Worm (Caenorhabditis elegans) whole organism, young adult: ENCODE measurements around the gene mics-1.
A peak's percentile ranks its signal among the peaks of the same experiment; 100 is the strongest.

ENCODE experiments used
- F22D6.2 ChIP-seq: sonication (generic microtip); optimal IDR thresholded peaks from 2 replicates; lab custom pipeline; 2016; ENCODE audit warnings: mild to moderate bottlenecking, missing genetic modification characterization, missing compliant biosample characterization
- F39B2.1 ChIP-seq: fragments of 200-800 bp; sonication (Bioruptor generic); IDR thresholded peaks from 2 replicates; pipeline ENCODE4 v1.3.6; 2022; ENCODE audit warnings: missing genetic modification reagents, missing genetic modification characterization, missing compliant biosample characterization
- F52B5.7 ChIP-seq: sonication (generic microtip); optimal IDR thresholded peaks from 2 replicates; lab custom pipeline; 2016; ENCODE audit warnings: mild to moderate bottlenecking, missing genetic modification characterization, missing compliant biosample characterization
- F55B11.4 ChIP-seq: sonication (generic microtip); optimal IDR thresholded peaks from 2 replicates; lab custom pipeline; 2016; ENCODE audit warnings: missing compliant biosample characterization, missing genetic modification characterization, borderline replicate concordance; ENCODE audit not compliant: insufficient read depth
- F57A8.1 ChIP-seq: fragments of 200-800 bp; sonication (Bioruptor generic); optimal IDR thresholded peaks from 2 replicates; lab custom pipeline; 2018; ENCODE audit warnings: mild to moderate bottlenecking, missing genetic modification characterization, moderate library complexity, missing compliant biosample characterization
- K12H6.12 ChIP-seq: fragments of 200-800 bp; sonication (Bioruptor generic); optimal IDR thresholded peaks from 2 replicates; lab custom pipeline; 2018; ENCODE audit warnings: mild to moderate bottlenecking, missing genetic modification characterization, missing compliant biosample characterization
- Y53F4B.3 ChIP-seq: fragments of 200-800 bp; sonication (Bioruptor generic); IDR thresholded peaks from 2 replicates; pipeline ENCODE4 v1.3.6; 2022; ENCODE audit warnings: missing genetic modification reagents, missing genetic modification characterization, missing compliant biosample characterization
- atf-7 ChIP-seq: sonication (generic microtip); optimal IDR thresholded peaks from 2 replicates; lab custom pipeline; 2017; ENCODE audit warnings: mild to moderate bottlenecking, missing genetic modification characterization, missing compliant biosample characterization
- attf-5 ChIP-seq: fragments of 200-800 bp; sonication (Bioruptor generic); optimal IDR thresholded peaks from 2 replicates; lab custom pipeline; 2018; ENCODE audit warnings: mild to moderate bottlenecking, missing genetic modification characterization, missing compliant biosample characterization
- ceh-100 ChIP-seq: fragments of 200-800 bp; sonication (Bioruptor generic); IDR thresholded peaks from 2 replicates; pipeline ENCODE4 v1.3.6; 2022; ENCODE audit warnings: missing genetic modification reagents, missing genetic modification characterization, missing compliant biosample characterization
- ceh-79 ChIP-seq: sonication (generic microtip); optimal IDR thresholded peaks from 2 replicates; lab custom pipeline; 2017; ENCODE audit warnings: mild to moderate bottlenecking, missing genetic modification characterization, missing compliant biosample characterization
- dox-1 ChIP-seq: fragments of 200-800 bp; sonication (Bioruptor generic); IDR thresholded peaks from 2 replicates; pipeline ENCODE4 v1.3.6; 2022; ENCODE audit warnings: missing genetic modification reagents, missing genetic modification characterization, missing compliant biosample characterization
- dpl-1 ChIP-seq: fragments of 150-350 bp; optimal IDR thresholded peaks from 2 replicates; lab custom pipeline; 2014; ENCODE audit warnings: missing biosample characterization, missing genetic modification reagents, missing genetic modification characterization
- egl-18 ChIP-seq: fragments of 200-800 bp; sonication (Bioruptor generic); IDR thresholded peaks from 2 replicates; pipeline ENCODE4 v1.3.6; 2022; ENCODE audit warnings: missing genetic modification reagents, missing genetic modification characterization, missing compliant biosample characterization
- egl-44 ChIP-seq: fragments of 200-800 bp; sonication (Bioruptor generic); IDR thresholded peaks from 2 replicates; pipeline ENCODE4 v1.3.6; 2022; ENCODE audit warnings: missing genetic modification reagents, missing genetic modification characterization, missing compliant biosample characterization
- him-1 ChIP-seq: sonication (generic microtip); optimal IDR thresholded peaks from 2 replicates; lab custom pipeline; 2016; ENCODE audit warnings: missing genotype, missing genetic modification reagents, missing genetic modification characterization, missing compliant biosample characterization
- hmg-1.2 ChIP-seq: fragments of 200-800 bp; sonication (Bioruptor generic); IDR thresholded peaks from 2 replicates; pipeline ENCODE4 v1.3.6; 2022; ENCODE audit warnings: missing genetic modification reagents, missing genetic modification characterization, missing compliant biosample characterization
- hrde-1 ChIP-seq: sonication (generic microtip); optimal IDR thresholded peaks from 2 replicates; lab custom pipeline; 2016; ENCODE audit warnings: missing genetic modification characterization, mild to moderate bottlenecking, missing compliant biosample characterization, moderate library complexity, missing genotype, missing genetic modification reagents, borderline replicate concordance
- let-607 ChIP-seq, 2 experiments: fragments of 200-800 bp in 1 of 2; sonication (Bioruptor generic) in 1 of 2; sonication (generic microtip) in 1 of 2; optimal IDR thresholded peaks; 2 replicates each; lab custom pipeline; 2016 to 2018; ENCODE audit warnings: mild to moderate bottlenecking in 2 of 2, missing compliant biosample characterization in 2 of 2, missing genetic modification characterization in 2 of 2, moderate library complexity in 2 of 2, missing genotype in 1 of 2
- lin-35 ChIP-seq, 3 experiments: fragments of 150-350 bp in 2 of 3; sonication (generic microtip) in 1 of 3; optimal IDR thresholded peaks; 2 replicates each; lab custom pipeline; 2014 to 2018; ENCODE audit warnings: missing biosample characterization in 3 of 3, missing genetic modification characterization in 3 of 3, missing genetic modification reagents in 3 of 3
- lin-40 ChIP-seq: sonication (generic microtip); optimal IDR thresholded peaks from 2 replicates; lab custom pipeline; 2016; ENCODE audit warnings: missing genetic modification characterization, mild to moderate bottlenecking, missing compliant biosample characterization, missing genotype, missing genetic modification reagents
- lin-54 ChIP-seq: fragments of 200-800 bp; sonication (Bioruptor generic); optimal IDR thresholded peaks from 2 replicates; lab custom pipeline; 2018; ENCODE audit warnings: mild to moderate bottlenecking, missing genetic modification characterization, missing compliant biosample characterization
- lir-1 ChIP-seq: fragments of 200-800 bp; sonication (Bioruptor generic); conservative IDR thresholded peaks from 2 replicates; pipeline ENCODE4 v1.3.6; 2022; ENCODE audit warnings: missing genetic modification reagents, missing genetic modification characterization, missing compliant biosample characterization
- lsl-1 ChIP-seq: fragments of 200-800 bp; sonication (Bioruptor generic); optimal IDR thresholded peaks from 2 replicates; lab custom pipeline; 2018; ENCODE audit warnings: mild to moderate bottlenecking, missing genetic modification characterization, moderate library complexity, missing compliant biosample characterization
- madf-6 ChIP-seq: fragments of 200-800 bp; sonication (Bioruptor generic); IDR thresholded peaks from 2 replicates; pipeline ENCODE4 v1.3.6; 2022; ENCODE audit warnings: missing genetic modification reagents, missing genetic modification characterization, missing compliant biosample characterization
- mxl-1 ChIP-seq: sonication (generic microtip); optimal IDR thresholded peaks from 2 replicates; lab custom pipeline; 2016; ENCODE audit warnings: missing genetic modification characterization, missing compliant biosample characterization
- nfya-1 ChIP-seq: sonication (generic microtip); optimal IDR thresholded peaks from 2 replicates; lab custom pipeline; 2017; ENCODE audit warnings: antibody characterized with exemption, missing compliant biosample characterization, missing genetic modification characterization, borderline replicate concordance; ENCODE audit not compliant: insufficient read depth
- nfya-2 ChIP-seq: fragments of 200-800 bp; sonication (Bioruptor generic); IDR thresholded peaks from 2 replicates; pipeline ENCODE4 v1.3.6; 2022; ENCODE audit warnings: missing genetic modification reagents, missing genetic modification characterization, missing compliant biosample characterization
- nfyb-1 ChIP-seq: fragments of 200-800 bp; sonication (Bioruptor generic); IDR thresholded peaks from 2 replicates; pipeline ENCODE4 v1.3.6; 2022; ENCODE audit warnings: missing genetic modification reagents, missing genetic modification characterization, missing compliant biosample characterization
- nhr-179 ChIP-seq: sonication (generic microtip); optimal IDR thresholded peaks from 2 replicates; lab custom pipeline; 2016; ENCODE audit warnings: mild to moderate bottlenecking, missing genetic modification characterization, missing compliant biosample characterization
- nhr-27 ChIP-seq: fragments of 200-800 bp; sonication (Bioruptor generic); optimal IDR thresholded peaks from 2 replicates; lab custom pipeline; 2018; ENCODE audit warnings: mild to moderate bottlenecking, missing genetic modification characterization, moderate library complexity, missing compliant biosample characterization
- nhr-80 ChIP-seq: sonication (generic microtip); optimal IDR thresholded peaks from 2 replicates; lab custom pipeline; 2016; ENCODE audit warnings: missing genetic modification characterization, missing compliant biosample characterization
- pha-4 ChIP-seq: fragments of 150-350 bp; sonication (generic microtip); optimal IDR thresholded peaks from 2 replicates; lab custom pipeline; 2014; ENCODE audit warnings: missing biosample characterization, missing genetic modification reagents, missing genetic modification characterization
- rec-8 ChIP-seq, 2 experiments: sonication (generic microtip); optimal IDR thresholded peaks; 2 replicates each; lab custom pipeline; 2016; ENCODE audit warnings: mild to moderate bottlenecking in 2 of 2, missing genetic modification characterization in 2 of 2, missing genetic modification reagents in 2 of 2, missing genotype in 2 of 2, missing biosample characterization in 1 of 2, missing compliant biosample characterization in 1 of 2, moderate library complexity in 1 of 2
- repo-1 ChIP-seq: sonication (generic microtip); optimal IDR thresholded peaks from 2 replicates; lab custom pipeline; 2017; ENCODE audit warnings: mild to moderate bottlenecking, missing genetic modification characterization, missing compliant biosample characterization
- rpc-1 ChIP-seq, 2 experiments: fragments of 150-350 bp in 1 of 2; sonication (generic microtip) in 1 of 2; optimal IDR thresholded peaks; 2 replicates each; lab custom pipeline; 2014 to 2018; ENCODE audit warnings: missing biosample characterization in 1 of 2, missing genetic modification characterization in 1 of 2, missing genetic modification reagents in 1 of 2, missing genotype in 1 of 2
- somi-1 ChIP-seq: fragments of 200-800 bp; sonication (Bioruptor generic); optimal IDR thresholded peaks from 2 replicates; lab custom pipeline; 2018; ENCODE audit warnings: mild to moderate bottlenecking, missing genetic modification characterization, missing compliant biosample characterization
- tbp1 ChIP-seq: fragments of 200-800 bp; sonication (Bioruptor generic); optimal IDR thresholded peaks from 2 replicates; lab custom pipeline; 2018; ENCODE audit warnings: mild to moderate bottlenecking, missing genetic modification characterization, missing compliant biosample characterization
- tlf-1 ChIP-seq: fragments of 200-800 bp; sonication (Bioruptor generic); optimal IDR thresholded peaks from 2 replicates; lab custom pipeline; 2018; ENCODE audit warnings: mild to moderate bottlenecking, missing genetic modification characterization, missing compliant biosample characterization
- unc-130 ChIP-seq: sonication (generic microtip); optimal IDR thresholded peaks from 2 replicates; lab custom pipeline; 2016; ENCODE audit warnings: missing genetic modification reagents, missing genetic modification characterization, missing compliant biosample characterization
- unc-62 ChIP-seq: fragments of 150-350 bp; optimal IDR thresholded peaks from 2 replicates; lab custom pipeline; 2014; ENCODE audit warnings: missing biosample characterization, missing genetic modification reagents, missing genetic modification characterization
- ztf-25 ChIP-seq: fragments of 200-800 bp; sonication (Bioruptor generic); IDR thresholded peaks from 2 replicates; pipeline ENCODE4 v1.3.6; 2022; ENCODE audit warnings: missing genetic modification reagents, missing genetic modification characterization, missing compliant biosample characterization
- ztf-26 ChIP-seq: sonication (generic microtip); optimal IDR thresholded peaks from 2 replicates; lab custom pipeline; 2017; ENCODE audit warnings: missing genetic modification characterization, missing compliant biosample characterization
- ztf-28 ChIP-seq: fragments of 200-800 bp; sonication (Bioruptor generic); IDR thresholded peaks from 2 replicates; pipeline ENCODE4 v1.3.6; 2022; ENCODE audit warnings: missing genetic modification reagents, missing genetic modification characterization, missing compliant biosample characterization
- ztf-3 ChIP-seq: fragments of 200-800 bp; sonication (Bioruptor generic); optimal IDR thresholded peaks from 2 replicates; lab custom pipeline; 2018; ENCODE audit warnings: mild to moderate bottlenecking, missing genetic modification characterization, missing compliant biosample characterization

mics-1 gene

DNA sequence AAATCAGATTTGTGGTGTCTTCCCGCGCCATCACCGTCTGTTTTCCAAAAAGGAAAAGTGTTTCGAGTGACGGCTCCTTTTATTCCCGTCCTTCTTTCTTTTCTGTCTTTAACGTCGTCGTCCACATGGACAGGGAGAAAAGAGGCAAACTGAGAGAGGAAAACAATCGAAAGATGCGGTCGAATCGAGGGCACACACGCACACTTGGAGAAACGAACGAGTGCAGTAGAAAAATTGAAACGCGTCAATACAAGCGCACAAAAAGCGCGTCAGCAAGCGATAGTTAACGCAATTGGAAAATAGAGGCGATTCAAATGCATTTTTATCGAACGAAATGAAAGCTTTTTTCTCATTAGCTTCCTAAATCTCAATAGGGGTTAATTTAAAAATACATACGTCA lies 41.3 kb downstream of the mics-1 start (continued):
- peak; percentile 54 for TF ChIP-seq hmg-1.2
- peak; percentile 52 to 74 for TF ChIP-seq let-607 (tag; optimal IDR thresholded peaks at IDR 0.05; lab: Kevin White, UChicago)
- TF ChIP-seq rpc-1 (optimal IDR thresholded peaks at IDR 0.05; lab: Kevin White, UChicago): no peak
- no peak for TF ChIP-seq rpc-1 (tag; optimal IDR thresholded peaks at IDR 0.05; lab: Kevin White, UChicago)
- TF ChIP-seq somi-1 (GFP tag; lab: Kevin White, UChicago): peak; percentile 78
- TF ChIP-seq nhr-27 (tag; lab: Kevin White, UChicago): no peak
- TF ChIP-seq repo-1: peak; percentile 64
- TF ChIP-seq F55B11.4 (tag; lab: Kevin White, UChicago): no peak
- no peak for TF ChIP-seq F52B5.7
- no peak for TF ChIP-seq ztf-3
- peak; percentile 61 for TF ChIP-seq atf-7 (tag; lab: Kevin White, UChicago)
- no peak for TF ChIP-seq F57A8.1 (GFP tag; lab: Kevin White, UChicago)
- TF ChIP-seq hrde-1 (tag; lab: Kevin White, UChicago): no peak
- TF ChIP-seq unc-62 (GFP tag; lab: Kevin White, UChicago): no peak
- no peak for TF ChIP-seq him-1 (tag; lab: Kevin White, UChicago)
- peak in 2 of 3 experiments; percentile 54 to 93 for TF ChIP-seq lin-35 (GFP tag; optimal IDR thresholded peaks at IDR 0.05; lab: Kevin White, UChicago)
- no peak for TF ChIP-seq Y53F4B.3 (GFP tag; lab: Robert Waterston, UW)
- no peak for TF ChIP-seq rec-8 (tag; optimal IDR thresholded peaks at IDR 0.05; lab: Kevin White, UChicago)
- TF ChIP-seq ceh-100 (GFP tag; lab: Robert Waterston, UW): 0 out of 2 replicates have a peak, but pooled peaks have one; percentile 62
- peak; percentile 92 for TF ChIP-seq K12H6.12
- no peak for TF ChIP-seq ztf-25 (GFP tag; lab: Robert Waterston, UW)
- no peak for TF ChIP-seq ztf-28 (GFP tag; lab: Robert Waterston, UW)
- no peak for TF ChIP-seq nhr-179
- 0 out of 2 replicates have a peak, but pooled peaks have one; percentile 52 for TF ChIP-seq madf-6 (GFP tag; lab: Robert Waterston, UW)
- no peak for TF ChIP-seq F39B2.1 (GFP tag; lab: Robert Waterston, UW)
- TF ChIP-seq ztf-26 (tag; lab: Kevin White, UChicago): peak; percentile 49
- no peak for TF ChIP-seq nfya-1
- no peak for TF ChIP-seq lir-1
- TF ChIP-seq nfya-2 (GFP tag; lab: Robert Waterston, UW): no peak

ce11 chrV:10536095-10536691 lies 41.9 kb downstream of the mics-1 start, which contains the start of gene ppm-1.A:
Gene ppm-1.A (minus strand): TSS chrV:10536388.
- TF ChIP-seq attf-5 (GFP tag; lab: Kevin White, UChicago) (peak; percentile 20), mxl-1 (no peak), nfyb-1 (GFP tag; lab: Robert Waterston, UW) (0 out of 2 replicates have a peak, but pooled peaks have one; percentile 35), tbp1 (GFP tag; lab: Kevin White, UChicago) (peak; percentile 25), nhr-80 (peak; percentile 21)

ce11 chrV:10535325-10535724 lies 42.8 kb downstream of the mics-1 start:
- TF ChIP-seq nfyb-1 (GFP tag; lab: Robert Waterston, UW) (0 out of 2 replicates have a peak, but pooled peaks have one; percentile 49), egl-18 (GFP tag; lab: Robert Waterston, UW) (no peak), tlf-1 (GFP tag; lab: Kevin White, UChicago) (no peak), atf-7 (tag; lab: Kevin White, UChicago) (peak; percentile 39), unc-130 (GFP tag; lab: Kevin White, UChicago) (no peak), egl-44 (GFP tag; lab: Robert Waterston, UW) (no peak), dpl-1 (GFP tag; lab: Kevin White, UChicago) (no peak), nhr-80 (peak; percentile 46), ceh-100 (GFP tag; lab: Robert Waterston, UW) (no peak), dox-1 (no peak), pha-4 (tag; lab: Kevin White, UChicago) (no peak), lsl-1 (no peak), ceh-79 (no peak), F22D6.2 (tag; lab: Kevin White, UChicago) (no peak), hmg-1.2 (peak; percentile 49; the same call in 1 of the 2 replicates), ztf-28 (GFP tag; lab: Robert Waterston, UW) (no peak), lin-54 (peak; percentile 0), lin-40 (tag; lab: Kevin White, UChicago) (no peak)
